Worm (Caenorhabditis elegans): ENCODE results near the gene nstp-10.

Gene nstp-10

DNA sequence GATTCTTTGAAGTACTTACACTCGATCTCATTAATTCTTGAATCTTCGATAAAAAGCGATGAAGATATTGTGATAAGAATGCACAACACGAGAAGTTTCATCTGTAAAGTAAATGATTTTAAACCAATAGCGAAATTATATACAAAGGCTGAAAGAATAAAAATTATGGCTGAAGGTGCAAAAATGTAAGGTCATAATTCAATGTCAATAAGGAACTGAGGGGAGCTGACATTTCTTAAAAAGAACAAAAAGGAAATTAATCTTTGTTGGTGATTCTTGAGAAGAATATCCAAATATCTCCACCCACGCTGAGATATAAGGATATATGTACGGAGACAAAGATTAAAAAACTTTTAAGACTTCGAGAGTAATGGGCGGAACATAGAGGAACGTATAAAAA lies 25.5 kb downstream of the nstp-10 start, which contains the start of gene C50F4.9:
C50F4.9 (minus strand) TSS at position 101 of the 400 bp plus-strand sequence.
- TF ChIP-seq dao-5 (tag; optimal IDR thresholded peaks at IDR 0.05) (no peak), him-1 (tag; optimal IDR thresholded peaks at IDR 0.05) (no peak), W03F9.2 (tag; optimal IDR thresholded peaks at IDR 0.05) (no peak)

DNA sequence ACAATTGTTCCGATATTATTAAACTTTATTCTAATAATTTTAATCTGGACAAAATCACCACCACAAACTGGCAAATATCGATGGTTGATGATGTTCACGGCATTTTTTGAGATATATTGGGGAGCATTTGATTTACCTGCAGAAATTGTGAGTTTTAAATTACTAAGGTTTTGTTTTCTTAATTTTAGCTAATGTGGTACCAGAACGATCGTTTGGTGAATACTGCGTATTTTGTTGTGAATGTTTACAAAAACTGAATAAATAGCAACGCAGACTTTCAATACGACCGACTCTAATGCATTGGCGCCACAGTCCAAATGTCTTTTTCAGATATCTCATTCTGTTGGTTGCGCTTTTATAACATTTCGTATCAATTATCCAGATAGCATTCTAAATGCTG lies 27.9 kb downstream of the nstp-10 start:
- no peak for TF ChIP-seq dao-5 (tag; optimal IDR thresholded peaks at IDR 0.05)
- TF ChIP-seq him-1 (tag; optimal IDR thresholded peaks at IDR 0.05) = no peak
- no peak for TF ChIP-seq W03F9.2 (tag; optimal IDR thresholded peaks at IDR 0.05)

- TF ChIP-seq dao-5 (tag; optimal IDR thresholded peaks at IDR 0.05) (no peak), W03F9.2 (tag; optimal IDR thresholded peaks at IDR 0.05) (no peak), him-1 (tag; optimal IDR thresholded peaks at IDR 0.05) (no peak)
These were observed 30.8 kb downstream of the nstp-10 start, which contains the start of gene C50F4.8 for ce11 chrV:9518832-9519231. TSS of gene C50F4.8 (minus strand) at chrV:9518859.

ce11 chrV:9516280-9516679 lies 33.4 kb downstream of the nstp-10 start:
- TF ChIP-seq him-1 (tag; optimal IDR thresholded peaks at IDR 0.05) = no peak
- no peak for TF ChIP-seq W03F9.2 (tag; optimal IDR thresholded peaks at IDR 0.05)
- no peak for TF ChIP-seq dao-5 (tag; optimal IDR thresholded peaks at IDR 0.05)

ce11 chrV:9513590-9513989 lies 36.0 kb downstream of the nstp-10 start, which contains the start of gene eif-2Bdelta:
TSS of gene eif-2Bdelta (plus strand) at chrV:9513824.
- TF ChIP-seq W03F9.2 (tag; optimal IDR thresholded peaks at IDR 0.05) = peak; percentile 34
- TF ChIP-seq him-1 (tag; optimal IDR thresholded peaks at IDR 0.05) = no peak
- TF ChIP-seq dao-5 (tag; optimal IDR thresholded peaks at IDR 0.05) = no peak

DNA sequence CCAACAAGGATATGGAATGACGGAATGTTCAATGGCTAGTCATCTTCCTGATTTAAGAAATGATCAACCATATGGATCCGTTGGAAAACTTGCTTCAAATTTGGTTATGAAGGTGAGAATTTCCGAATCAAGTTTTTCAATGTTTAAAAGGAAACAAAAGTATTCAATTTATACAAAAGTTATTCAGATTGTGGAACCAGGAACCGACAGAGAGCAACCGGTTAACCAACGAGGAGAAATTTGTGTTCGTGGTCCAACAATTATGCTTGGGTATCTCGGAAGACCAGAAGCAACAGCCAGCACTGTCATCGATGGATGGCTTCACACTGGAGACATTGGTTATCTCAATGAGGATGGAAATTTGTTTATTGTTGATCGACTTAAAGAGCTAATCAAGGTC lies 40.0 kb downstream of the nstp-10 start:
- TF ChIP-seq W03F9.2 (tag; optimal IDR thresholded peaks at IDR 0.05) (no peak), him-1 (tag; optimal IDR thresholded peaks at IDR 0.05) (no peak), dao-5 (tag; optimal IDR thresholded peaks at IDR 0.05) (no peak)

- no peak for TF ChIP-seq him-1 (tag; optimal IDR thresholded peaks at IDR 0.05)
- no peak for TF ChIP-seq W03F9.2 (tag; optimal IDR thresholded peaks at IDR 0.05)
- TF ChIP-seq dao-5 (tag; optimal IDR thresholded peaks at IDR 0.05) = no peak
These were observed 41.9 kb downstream of the nstp-10 start, which contains the start of gene acs-14 for ce11 chrV:9507742-9508141. TSS of gene acs-14 (plus strand) at chrV:9508132.

DNA sequence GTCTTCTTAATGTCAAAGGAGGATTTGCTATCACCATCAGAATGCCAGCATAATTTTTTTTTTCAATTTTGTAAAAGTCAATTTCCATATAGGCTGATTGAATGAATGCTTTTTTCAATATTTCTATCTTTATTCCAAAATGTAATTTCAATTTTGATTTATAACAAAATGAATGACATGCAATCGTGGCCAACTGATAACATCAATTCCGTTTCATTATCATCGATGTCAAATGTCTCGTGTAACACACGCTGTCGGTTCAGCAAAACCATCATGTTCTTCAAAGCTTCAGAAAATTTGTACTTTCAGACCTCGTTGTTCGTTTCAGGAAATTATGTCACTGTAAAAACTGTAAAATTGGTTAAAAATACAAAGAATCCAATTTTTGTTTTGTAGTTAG lies 42.7 kb downstream of the nstp-10 start:
- TF ChIP-seq W03F9.2 (tag; optimal IDR thresholded peaks at IDR 0.05) (no peak), him-1 (tag; optimal IDR thresholded peaks at IDR 0.05) (no peak), dao-5 (tag; optimal IDR thresholded peaks at IDR 0.05) (no peak)

DNA sequence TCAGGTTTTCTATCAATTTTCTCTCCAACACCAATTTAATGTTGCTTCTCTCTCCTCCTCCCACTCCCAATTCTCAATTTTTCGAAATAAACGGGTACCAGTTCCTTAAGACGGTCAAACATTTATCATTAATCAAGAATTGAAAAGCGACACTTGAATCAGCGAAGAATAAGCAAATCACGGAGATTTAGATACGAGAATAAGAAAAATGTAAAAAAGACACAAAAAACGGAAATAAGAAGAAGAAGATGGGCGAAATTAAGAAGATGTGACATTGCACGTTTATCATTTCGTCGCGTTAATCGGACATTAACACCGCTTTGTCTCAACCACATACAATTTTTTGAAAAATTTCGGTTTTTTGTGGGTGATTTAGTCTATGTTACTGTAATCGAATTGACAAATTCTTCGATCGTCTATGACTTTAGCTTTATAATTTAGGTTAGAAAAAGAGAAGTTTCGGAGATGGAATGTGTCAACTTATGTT lies 45.1 kb downstream of the nstp-10 start, which contains the start of gene haao-1:
haao-1 (plus strand) TSS at position 437 of the 487 bp plus-strand sequence.
- TF ChIP-seq dao-5 (tag; optimal IDR thresholded peaks at IDR 0.05) = no peak
- no peak for TF ChIP-seq him-1 (tag; optimal IDR thresholded peaks at IDR 0.05)
- TF ChIP-seq W03F9.2 (tag; optimal IDR thresholded peaks at IDR 0.05) = no peak

DNA sequence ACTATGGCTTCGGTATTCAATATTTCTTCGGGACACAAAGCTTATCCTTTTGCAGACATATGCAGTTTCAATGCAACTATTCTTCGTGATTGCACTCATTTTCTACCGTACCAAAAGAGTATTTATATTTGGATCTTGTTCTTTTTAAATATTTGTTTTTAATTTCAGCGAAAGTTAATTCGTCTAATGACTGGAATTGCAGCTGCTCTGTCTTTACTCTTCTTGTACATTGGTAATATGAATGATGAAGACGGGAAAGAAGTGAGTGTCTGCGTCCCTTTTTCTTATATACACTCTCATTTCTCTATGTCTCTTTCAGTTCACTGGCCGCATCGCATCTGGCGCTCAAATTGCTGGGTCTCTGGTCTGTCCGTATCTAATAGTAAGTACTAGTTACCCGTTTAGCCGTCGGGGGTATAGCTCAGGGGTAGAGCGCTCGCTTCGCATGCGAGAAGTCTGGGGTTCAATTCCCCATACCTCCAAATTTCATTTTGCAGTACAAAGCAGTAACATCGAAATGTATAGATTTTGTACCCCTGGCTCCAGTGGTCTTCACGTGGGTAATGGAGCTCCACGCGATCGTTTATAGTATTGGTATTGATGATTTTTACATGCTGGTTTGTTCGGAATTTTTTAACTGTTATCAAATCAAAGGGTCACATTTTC lies 46.4 kb downstream of the nstp-10 start:
- TF ChIP-seq dao-5 (tag; optimal IDR thresholded peaks at IDR 0.05) (peak; percentile 55), W03F9.2 (tag; optimal IDR thresholded peaks at IDR 0.05) (peak; percentile 14), him-1 (tag; optimal IDR thresholded peaks at IDR 0.05) (peak; percentile 47)

ce11 chrV:9500826-9501451 lies 48.7 kb downstream of the nstp-10 start, which contains the start of gene swt-5:
TSS of gene swt-5 (plus strand) at chrV:9501401.
- TF ChIP-seq dao-5 (tag; optimal IDR thresholded peaks at IDR 0.05) = no peak
- no peak for TF ChIP-seq him-1 (tag; optimal IDR thresholded peaks at IDR 0.05)
- no peak for TF ChIP-seq W03F9.2 (tag; optimal IDR thresholded peaks at IDR 0.05)

DNA sequence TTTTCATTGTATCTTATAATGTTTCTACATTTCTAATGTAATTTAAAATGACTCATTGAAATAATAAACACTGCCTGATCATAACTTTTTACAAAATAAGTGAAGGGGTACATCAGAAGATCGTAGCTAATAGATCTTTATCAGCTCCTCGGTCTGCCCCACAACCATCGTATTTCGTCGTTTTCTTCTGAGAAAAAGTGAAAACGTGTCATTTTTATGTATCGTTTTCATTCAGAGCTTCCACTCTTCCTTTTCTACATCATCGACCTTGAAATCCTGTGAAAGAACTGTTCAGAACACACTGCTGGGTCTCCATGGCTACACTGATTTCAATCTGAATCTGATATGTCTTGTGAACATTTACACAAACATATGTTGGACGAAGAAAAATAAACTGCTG lies 50.3 kb downstream of the nstp-10 start:
- TF ChIP-seq dao-5 (tag; optimal IDR thresholded peaks at IDR 0.05) = no peak
- TF ChIP-seq him-1 (tag; optimal IDR thresholded peaks at IDR 0.05) = no peak
- no peak for TF ChIP-seq W03F9.2 (tag; optimal IDR thresholded peaks at IDR 0.05)

Data from whole organism, L4/young adult.